Worm (Caenorhabditis elegans) whole organism, young adult: Measurements from ENCODE around the gene mua-3.

Experiments used
- B0035.1 ChIP-seq: sonication (generic microtip); optimal IDR thresholded peaks from 2 replicates; lab custom pipeline; 2016; ENCODE audit warnings: missing genetic modification characterization, mild to moderate bottlenecking, missing compliant biosample characterization, missing genotype, missing genetic modification reagents
- B0336.3 ChIP-seq: fragments of 200-800 bp; sonication (Bioruptor generic); IDR thresholded peaks from 2 replicates; pipeline ENCODE4 v1.3.6; 2022; ENCODE audit warnings: missing genetic modification characterization, missing compliant biosample characterization
- F10E7.11 ChIP-seq: sonication (generic microtip); optimal IDR thresholded peaks from 2 replicates; lab custom pipeline; 2017; ENCODE audit warnings: mild to moderate bottlenecking, missing genetic modification characterization, moderate library complexity, missing compliant biosample characterization
- F23B12.7 ChIP-seq: sonication (generic microtip); optimal IDR thresholded peaks from 2 replicates; lab custom pipeline; 2017; ENCODE audit warnings: missing genetic modification characterization, mild to moderate bottlenecking, missing compliant biosample characterization, antibody characterized with exemption, moderate library complexity; ENCODE audit not compliant: insufficient read depth
- F33H1.4 ChIP-seq: fragments of 200-800 bp; sonication (Bioruptor generic); IDR thresholded peaks from 2 replicates; pipeline ENCODE4 v1.3.6; 2022; ENCODE audit warnings: missing genetic modification reagents, missing genetic modification characterization, missing compliant biosample characterization
- F49E8.2 ChIP-seq: sonication (generic microtip); optimal IDR thresholded peaks from 3 replicates; lab custom pipeline; 2017; ENCODE audit warnings: missing genetic modification characterization, mild to moderate bottlenecking, missing compliant biosample characterization, antibody characterized with exemption, moderate library complexity; ENCODE audit not compliant: insufficient read depth
- K11D2.4 ChIP-seq: fragments of 200-800 bp; sonication (Bioruptor generic); IDR thresholded peaks from 2 replicates; pipeline ENCODE4 v1.3.6; 2022; ENCODE audit warnings: missing genetic modification reagents, missing genetic modification characterization, missing compliant biosample characterization
- Y67H2A.10 ChIP-seq: fragments of 200-800 bp; sonication (Bioruptor generic); conservative IDR thresholded peaks from 2 replicates; pipeline ENCODE4 v1.3.6; 2022; ENCODE audit warnings: missing genetic modification reagents, missing genetic modification characterization, missing compliant biosample characterization
- Y95B8A.8 ChIP-seq: fragments of 200-800 bp; sonication (Bioruptor generic); IDR thresholded peaks from 2 replicates; pipeline ENCODE4 v1.3.6; 2022; ENCODE audit warnings: missing genetic modification reagents, missing genetic modification characterization, missing compliant biosample characterization
- ZK185.1 ChIP-seq: sonication (generic microtip); optimal IDR thresholded peaks from 2 replicates; lab custom pipeline; 2016; ENCODE audit warnings: mild to moderate bottlenecking, missing genetic modification characterization, missing compliant biosample characterization; ENCODE audit not compliant: poor library complexity, severe bottlenecking
- akir-1 ChIP-seq: fragments of 200-800 bp; sonication (Bioruptor generic); optimal IDR thresholded peaks from 2 replicates; lab custom pipeline; 2018; ENCODE audit warnings: mild to moderate bottlenecking, missing genetic modification characterization, moderate library complexity, missing compliant biosample characterization
- atf-7 ChIP-seq: sonication (generic microtip); optimal IDR thresholded peaks from 2 replicates; lab custom pipeline; 2017; ENCODE audit warnings: mild to moderate bottlenecking, missing genetic modification characterization, missing compliant biosample characterization
- athp-1 ChIP-seq: sonication (generic microtip); optimal IDR thresholded peaks from 2 replicates; lab custom pipeline; 2017; ENCODE audit warnings: mild to moderate bottlenecking, missing genetic modification characterization, missing compliant biosample characterization
- attf-3 ChIP-seq: fragments of 200-800 bp; sonication (Bioruptor generic); conservative IDR thresholded peaks from 2 replicates; pipeline ENCODE4 v1.3.6; 2022; ENCODE audit warnings: missing genetic modification reagents, missing genetic modification characterization, missing compliant biosample characterization
- attf-5 ChIP-seq: fragments of 200-800 bp; sonication (Bioruptor generic); optimal IDR thresholded peaks from 2 replicates; lab custom pipeline; 2018; ENCODE audit warnings: mild to moderate bottlenecking, missing genetic modification characterization, missing compliant biosample characterization
- attf-6 ChIP-seq: fragments of 200-800 bp; sonication (Bioruptor generic); IDR thresholded peaks from 2 replicates; pipeline ENCODE4 v1.3.6; 2022; ENCODE audit warnings: missing genetic modification reagents, missing genetic modification characterization, missing compliant biosample characterization
- ceh-58 ChIP-seq: fragments of 200-800 bp; sonication (Bioruptor generic); IDR thresholded peaks from 2 replicates; pipeline ENCODE4 v1.3.6; 2022; ENCODE audit warnings: missing genetic modification characterization, missing compliant biosample characterization
- ceh-79 ChIP-seq: sonication (generic microtip); optimal IDR thresholded peaks from 2 replicates; lab custom pipeline; 2017; ENCODE audit warnings: mild to moderate bottlenecking, missing genetic modification characterization, missing compliant biosample characterization
- ceh-91 ChIP-seq: fragments of 200-800 bp; sonication (Bioruptor generic); IDR thresholded peaks from 2 replicates; pipeline ENCODE4 v1.3.6; 2022; ENCODE audit warnings: missing genetic modification reagents, missing genetic modification characterization, missing compliant biosample characterization
- chd-7 ChIP-seq: sonication (generic microtip); optimal IDR thresholded peaks from 2 replicates; lab custom pipeline; 2016; ENCODE audit warnings: mild to moderate bottlenecking, missing genetic modification characterization, moderate library complexity, missing compliant biosample characterization
- die-1 ChIP-seq: sonication (generic microtip); optimal IDR thresholded peaks from 2 replicates; lab custom pipeline; 2016; ENCODE audit warnings: missing genotype, mild to moderate bottlenecking, missing genetic modification characterization, missing compliant biosample characterization
- dox-1 ChIP-seq: fragments of 200-800 bp; sonication (Bioruptor generic); IDR thresholded peaks from 2 replicates; pipeline ENCODE4 v1.3.6; 2022; ENCODE audit warnings: missing genetic modification reagents, missing genetic modification characterization, missing compliant biosample characterization
- efl-1 ChIP-seq: fragments of 150-350 bp; optimal IDR thresholded peaks from 2 replicates; lab custom pipeline; 2014; ENCODE audit warnings: missing biosample characterization, missing genetic modification reagents, missing genetic modification characterization
- gei-17 ChIP-seq: fragments of 200-800 bp; sonication (Bioruptor generic); optimal IDR thresholded peaks from 2 replicates; lab custom pipeline; 2018; ENCODE audit warnings: mild to moderate bottlenecking, missing genetic modification characterization, missing compliant biosample characterization
- hmg-1.2 ChIP-seq: fragments of 200-800 bp; sonication (Bioruptor generic); IDR thresholded peaks from 2 replicates; pipeline ENCODE4 v1.3.6; 2022; ENCODE audit warnings: missing genetic modification reagents, missing genetic modification characterization, missing compliant biosample characterization
- hrde-1 ChIP-seq: sonication (generic microtip); optimal IDR thresholded peaks from 2 replicates; lab custom pipeline; 2016; ENCODE audit warnings: missing genetic modification characterization, mild to moderate bottlenecking, missing compliant biosample characterization, moderate library complexity, missing genotype, missing genetic modification reagents, borderline replicate concordance
- let-526 ChIP-seq: fragments of 200-800 bp; sonication (Bioruptor generic); IDR thresholded peaks from 2 replicates; pipeline ENCODE4 v1.3.6; 2022; ENCODE audit warnings: missing genetic modification reagents, missing genetic modification characterization, missing compliant biosample characterization
- let-607 ChIP-seq, 2 experiments: fragments of 200-800 bp in 1 of 2; sonication (Bioruptor generic) in 1 of 2; sonication (generic microtip) in 1 of 2; optimal IDR thresholded peaks; 2 replicates each; lab custom pipeline; 2016 to 2018; ENCODE audit warnings: mild to moderate bottlenecking in 2 of 2, missing compliant biosample characterization in 2 of 2, missing genetic modification characterization in 2 of 2, moderate library complexity in 2 of 2, missing genotype in 1 of 2
- lin-40 ChIP-seq: sonication (generic microtip); optimal IDR thresholded peaks from 2 replicates; lab custom pipeline; 2016; ENCODE audit warnings: missing genetic modification characterization, mild to moderate bottlenecking, missing compliant biosample characterization, missing genotype, missing genetic modification reagents
- lin-54 ChIP-seq: fragments of 200-800 bp; sonication (Bioruptor generic); optimal IDR thresholded peaks from 2 replicates; lab custom pipeline; 2018; ENCODE audit warnings: mild to moderate bottlenecking, missing genetic modification characterization, missing compliant biosample characterization
- lsl-1 ChIP-seq: fragments of 200-800 bp; sonication (Bioruptor generic); optimal IDR thresholded peaks from 2 replicates; lab custom pipeline; 2018; ENCODE audit warnings: mild to moderate bottlenecking, missing genetic modification characterization, moderate library complexity, missing compliant biosample characterization
- madf-10 ChIP-seq: sonication (generic microtip); optimal IDR thresholded peaks from 2 replicates; lab custom pipeline; 2016; ENCODE audit warnings: mild to moderate bottlenecking, missing genetic modification characterization, missing compliant biosample characterization
- nhr-80 ChIP-seq: sonication (generic microtip); optimal IDR thresholded peaks from 2 replicates; lab custom pipeline; 2016; ENCODE audit warnings: missing genetic modification characterization, missing compliant biosample characterization
- nhr-90 ChIP-seq: sonication (generic microtip); optimal IDR thresholded peaks from 2 replicates; lab custom pipeline; 2016; ENCODE audit warnings: missing genotype, mild to moderate bottlenecking, missing genetic modification characterization, missing compliant biosample characterization
- repo-1 ChIP-seq: sonication (generic microtip); optimal IDR thresholded peaks from 2 replicates; lab custom pipeline; 2017; ENCODE audit warnings: mild to moderate bottlenecking, missing genetic modification characterization, missing compliant biosample characterization
- snpc-1.1 ChIP-seq: sonication (generic microtip); optimal IDR thresholded peaks from 2 replicates; lab custom pipeline; 2017; ENCODE audit warnings: missing genetic modification characterization, mild to moderate bottlenecking, missing compliant biosample characterization, antibody characterized with exemption, moderate library complexity, missing genotype, missing genetic modification reagents; ENCODE audit not compliant: insufficient read depth
- snpc-3.4 ChIP-seq: sonication (generic microtip); optimal IDR thresholded peaks from 2 replicates; lab custom pipeline; 2017; ENCODE audit warnings: missing genetic modification characterization, mild to moderate bottlenecking, missing compliant biosample characterization, antibody characterized with exemption, moderate library complexity, missing genotype, missing genetic modification reagents
- snpc-4 ChIP-seq, 5 experiments: fragments of 150-350 bp in 1 of 5; sonication (generic microtip) in 4 of 5; optimal IDR thresholded peaks; 2 replicates each; lab custom pipeline; 2014 to 2018; ENCODE audit warnings: missing genetic modification characterization in 5 of 5, missing biosample characterization in 3 of 5, antibody characterized with exemption in 2 of 5, mild to moderate bottlenecking in 2 of 5, missing compliant biosample characterization in 2 of 5, missing genotype in 2 of 5, moderate library complexity in 2 of 5, missing genetic modification reagents in 1 of 5
- tbp1 ChIP-seq: fragments of 200-800 bp; sonication (Bioruptor generic); optimal IDR thresholded peaks from 2 replicates; lab custom pipeline; 2018; ENCODE audit warnings: mild to moderate bottlenecking, missing genetic modification characterization, missing compliant biosample characterization
- tlf-1 ChIP-seq: fragments of 200-800 bp; sonication (Bioruptor generic); optimal IDR thresholded peaks from 2 replicates; lab custom pipeline; 2018; ENCODE audit warnings: mild to moderate bottlenecking, missing genetic modification characterization, missing compliant biosample characterization
- unc-62 ChIP-seq: fragments of 150-350 bp; optimal IDR thresholded peaks from 2 replicates; lab custom pipeline; 2014; ENCODE audit warnings: missing biosample characterization, missing genetic modification reagents, missing genetic modification characterization
- ztf-18 ChIP-seq: sonication (generic microtip); optimal IDR thresholded peaks from 2 replicates; lab custom pipeline; 2016; ENCODE audit warnings: missing genotype, mild to moderate bottlenecking, missing genetic modification characterization, missing compliant biosample characterization
- ztf-22 ChIP-seq: fragments of 200-800 bp; sonication (Bioruptor generic); optimal IDR thresholded peaks from 2 replicates; lab custom pipeline; 2018; ENCODE audit warnings: mild to moderate bottlenecking, missing genetic modification characterization, moderate library complexity, missing compliant biosample characterization
- ztf-26 ChIP-seq: sonication (generic microtip); optimal IDR thresholded peaks from 2 replicates; lab custom pipeline; 2017; ENCODE audit warnings: missing genetic modification characterization, missing compliant biosample characterization
- ztf-3 ChIP-seq: fragments of 200-800 bp; sonication (Bioruptor generic); optimal IDR thresholded peaks from 2 replicates; lab custom pipeline; 2018; ENCODE audit warnings: mild to moderate bottlenecking, missing genetic modification characterization, missing compliant biosample characterization
- ztf-6 ChIP-seq: fragments of 200-800 bp; sonication (Bioruptor generic); IDR thresholded peaks from 2 replicates; pipeline ENCODE4 v1.3.6; 2022; ENCODE audit warnings: missing genetic modification reagents, missing genetic modification characterization, missing compliant biosample characterization

Gene mua-3

ce11 chrIII:10216585-10217278 lies 56.2 kb downstream of the mua-3 start, which contains the start of gene cts-1:
cts-1 (minus strand) TSS chrIII:10216635.
- no peak for TF ChIP-seq Y95B8A.8 (GFP tag; lab: Robert Waterston, UW)
- peak; percentile 73 for TF ChIP-seq lin-40 (tag; lab: Kevin White, UChicago)
- TF ChIP-seq ztf-6 (GFP tag; lab: Robert Waterston, UW) = no peak
- peak; percentile 60 for TF ChIP-seq snpc-4 (GFP tag; optimal IDR thresholded peaks at IDR 0.05; lab: Kevin White, UChicago)
- peak in 3 of 4 experiments; percentile 57 to 62 (median 61) for TF ChIP-seq snpc-4 (tag; optimal IDR thresholded peaks at IDR 0.05; lab: Kevin White, UChicago)
- peak; percentile 23 for TF ChIP-seq F49E8.2 (tag; lab: Kevin White, UChicago)
- peak; percentile 49 for TF ChIP-seq B0035.1
- TF ChIP-seq attf-3 (GFP tag; lab: Robert Waterston, UW) = no peak
- TF ChIP-seq athp-1 = peak; percentile 53
- peak; percentile 80 for TF ChIP-seq atf-7 (tag; lab: Kevin White, UChicago)
- peak; percentile 41 for TF ChIP-seq efl-1
- peak; percentile 61 for TF ChIP-seq madf-10
- peak; percentile 39 for TF ChIP-seq lsl-1 (GFP tag; lab: Kevin White, UChicago)
- no peak for TF ChIP-seq akir-1 (GFP tag; lab: Kevin White, UChicago)
- TF ChIP-seq tbp1 (GFP tag; lab: Kevin White, UChicago) = peak; percentile 59
- TF ChIP-seq dox-1 (GFP tag; lab: Robert Waterston, UW) = no peak
- peak; percentile 7 for TF ChIP-seq snpc-3.4
- TF ChIP-seq unc-62 (GFP tag; lab: Kevin White, UChicago) = peak; percentile 55
- TF ChIP-seq attf-6 = no peak
- peak; percentile 7 for TF ChIP-seq ztf-26 (tag; lab: Kevin White, UChicago)
- TF ChIP-seq repo-1 = peak; percentile 6
- TF ChIP-seq F23B12.7 (tag; lab: Kevin White, UChicago) = peak; percentile 57
- TF ChIP-seq F33H1.4 (GFP tag; lab: Robert Waterston, UW) = no peak
- TF ChIP-seq nhr-90 (tag; lab: Kevin White, UChicago) = peak; percentile 63
- TF ChIP-seq hmg-1.2 = no peak
- peak; percentile 57 for TF ChIP-seq lin-54
- TF ChIP-seq Y67H2A.10 (GFP tag; lab: Robert Waterston, UW) = no peak
- peak; percentile 71 for TF ChIP-seq tlf-1 (GFP tag; lab: Kevin White, UChicago)
- TF ChIP-seq nhr-80 (tag; lab: Kevin White, UChicago) = peak; percentile 95
- no peak for TF ChIP-seq let-526 (GFP tag; lab: Robert Waterston, UW)
- TF ChIP-seq B0336.3 (GFP tag; lab: Robert Waterston, UW) = no peak
- peak; percentile 36 for TF ChIP-seq die-1 (tag; lab: Kevin White, UChicago)
- peak; percentile 54 for TF ChIP-seq ztf-18 (tag; lab: Kevin White, UChicago)
- peak; percentile 37 for TF ChIP-seq chd-7 (tag; lab: Kevin White, UChicago)
- TF ChIP-seq snpc-1.1 = no peak
- peak; percentile 63 to 91 for TF ChIP-seq let-607 (tag; optimal IDR thresholded peaks at IDR 0.05; lab: Kevin White, UChicago)
- no peak for TF ChIP-seq gei-17 (GFP tag; lab: Kevin White, UChicago)
- TF ChIP-seq K11D2.4 (GFP tag; lab: Robert Waterston, UW) = no peak
- no peak for TF ChIP-seq ceh-58 (GFP tag; lab: Robert Waterston, UW)
- TF ChIP-seq ceh-79 (tag; lab: Kevin White, UChicago) = peak; percentile 19
- TF ChIP-seq ztf-3 (GFP tag; lab: Kevin White, UChicago) = no peak
- peak; percentile 63 for TF ChIP-seq ZK185.1 (tag; lab: Kevin White, UChicago)
- no peak for TF ChIP-seq hrde-1 (tag; lab: Kevin White, UChicago)
- no peak for TF ChIP-seq ceh-91 (GFP tag; lab: Robert Waterston, UW)
- TF ChIP-seq attf-5 = peak; percentile 92
- TF ChIP-seq F10E7.11 (tag; lab: Kevin White, UChicago) = peak; percentile 32
- TF ChIP-seq ztf-22 (GFP tag; lab: Kevin White, UChicago) = peak; percentile 52
